Fruit fly (Drosophila melanogaster) whole organism, wandering third instar larva: ENCODE data around the gene Pp2C1.

Source experiments
- Abd-B ChIP-seq: fragments of >200 bp; optimal IDR thresholded peaks from 2 replicates; lab custom pipeline; 2017; ENCODE audit warnings: missing biosample characterization, missing genetic modification characterization
- CG32264 ChIP-seq: fragments of 200-800 bp; sonication (Bioruptor generic); optimal IDR thresholded peaks from 2 replicates; lab custom pipeline; 2016; ENCODE audit warnings: missing biosample characterization, missing genetic modification characterization
- Dfd ChIP-seq: fragments of >200 bp; optimal IDR thresholded peaks from 2 replicates; lab custom pipeline; 2017; ENCODE audit warnings: missing biosample characterization, missing genetic modification characterization
- HLH106 ChIP-seq: fragments of 200-800 bp; optimal IDR thresholded peaks from 3 replicates; lab custom pipeline; 2019; ENCODE audit warnings: missing biosample characterization, mild to moderate bottlenecking, missing genetic modification characterization, moderate library complexity
- Hnf4 ChIP-seq: fragments of 200-800 bp; sonication (Bioruptor generic); optimal IDR thresholded peaks from 2 replicates; lab custom pipeline; 2016; ENCODE audit warnings: missing biosample characterization, mild to moderate bottlenecking, missing genetic modification characterization
- Hr83 ChIP-seq: fragments of 200-300 bp; sonication (Bioruptor generic); optimal IDR thresholded peaks from 2 replicates; lab custom pipeline; 2016; ENCODE audit warnings: missing biosample characterization, mild to moderate bottlenecking, missing genetic modification characterization, moderate library complexity; ENCODE audit not compliant: poor library complexity, severe bottlenecking
- OdsH ChIP-seq: fragments of 200-800 bp; sonication (Bioruptor generic); optimal IDR thresholded peaks from 2 replicates; lab custom pipeline; 2016; ENCODE audit warnings: missing biosample characterization, mild to moderate bottlenecking, missing genetic modification characterization
- Rel ChIP-seq, 2 experiments: fragments of 200-800 bp; sonication (Bioruptor generic) in 1 of 2; optimal IDR thresholded peaks; 2 replicates in 1 of 2; 3 replicates in 1 of 2; lab custom pipeline; 2016 to 2019; ENCODE audit warnings: mild to moderate bottlenecking in 2 of 2, missing biosample characterization in 2 of 2, missing genetic modification characterization in 2 of 2, moderate library complexity in 1 of 2
- Vsx2 ChIP-seq: fragments of 200-300, 225-300 bp; sonication (Bioruptor generic); optimal IDR thresholded peaks from 2 replicates; lab custom pipeline; 2018; ENCODE audit warnings: missing biosample characterization, missing genetic modification characterization; ENCODE audit not compliant: partially characterized antibody
- br ChIP-seq: fragments of 200-800 bp; sonication (Bioruptor generic); optimal IDR thresholded peaks from 2 replicates; lab custom pipeline; 2016; ENCODE audit warnings: missing biosample characterization, missing genetic modification characterization
- brk ChIP-seq: fragments of 200-800 bp; sonication (Bioruptor generic); optimal IDR thresholded peaks from 2 replicates; lab custom pipeline; 2016; ENCODE audit warnings: missing biosample characterization, mild to moderate bottlenecking, missing genetic modification characterization
- dmrt93B ChIP-seq: fragments of 200-800 bp; sonication (Bioruptor generic); optimal IDR thresholded peaks from 2 replicates; lab custom pipeline; 2018; ENCODE audit warnings: missing biosample characterization, mild to moderate bottlenecking, missing genetic modification characterization
- ey ChIP-seq: fragments of 200-800 bp; sonication (Bioruptor generic); optimal IDR thresholded peaks from 2 replicates; lab custom pipeline; 2016; ENCODE audit warnings: missing biosample characterization, missing genetic modification characterization
- foxo ChIP-seq, 2 experiments: fragments of 200-800 bp; sonication (Bioruptor generic); optimal IDR thresholded peaks; 2 replicates in 1 of 2; 3 replicates in 1 of 2; lab custom pipeline; 2016 to 2017; ENCODE audit warnings: missing biosample characterization in 2 of 2, missing genetic modification characterization in 2 of 2
- fru ChIP-seq: fragments of 200-800 bp; sonication (Bioruptor generic); optimal IDR thresholded peaks from 3 replicates; lab custom pipeline; 2016; ENCODE audit warnings: missing biosample characterization, mild to moderate bottlenecking, missing genetic modification characterization
- h ChIP-seq: fragments of 200-800 bp; sonication (Bioruptor generic); optimal IDR thresholded peaks from 3 replicates; lab custom pipeline; 2016; ENCODE audit warnings: missing biosample characterization, mild to moderate bottlenecking, missing genetic modification characterization
- jim ChIP-seq: fragments of 175-275, 200-325 bp; sonication (Bioruptor generic); optimal IDR thresholded peaks from 2 replicates; lab custom pipeline; 2016; ENCODE audit warnings: missing biosample characterization, mild to moderate bottlenecking, missing genetic modification characterization
- lola ChIP-seq: fragments of >200 bp; optimal IDR thresholded peaks from 2 replicates; lab custom pipeline; 2017; ENCODE audit warnings: missing biosample characterization, missing genetic modification characterization
- pan ChIP-seq: fragments of >200 bp; optimal IDR thresholded peaks from 2 replicates; lab custom pipeline; 2017
- psq ChIP-seq: fragments of 200-800 bp; sonication (Bioruptor generic); optimal IDR thresholded peaks from 3 replicates; lab custom pipeline; 2017; ENCODE audit warnings: missing biosample characterization, mild to moderate bottlenecking, missing genetic modification characterization, moderate library complexity
- tai ChIP-seq: sonication (Bioruptor generic); optimal IDR thresholded peaks from 2 replicates; lab custom pipeline; 2016; ENCODE audit warnings: missing biosample characterization, missing genetic modification characterization
- usp ChIP-seq: fragments of >200 bp; optimal IDR thresholded peaks from 2 replicates; lab custom pipeline; 2017; ENCODE audit warnings: missing biosample characterization, missing genetic modification characterization
- woc ChIP-seq: sonication (Bioruptor generic); optimal IDR thresholded peaks from 2 replicates; lab custom pipeline; 2016; ENCODE audit warnings: missing biosample characterization, mild to moderate bottlenecking, missing genetic modification characterization

The Pp2C1 gene

dm6 chrX:4686723-4687122 lies at the start of gene Pp2C1:
Gene Pp2C1, minus strand, starts transcription at chrX:4686903.
- TF ChIP-seq woc (peak; percentile 21), Hr83 (peak; percentile 24), brk (GFP tag; lab: Kevin White, UChicago) (no peak), Rel (GFP tag; optimal IDR thresholded peaks at IDR 0.05; lab: Kevin White, UChicago) (no peak), Rel (tag; optimal IDR thresholded peaks at IDR 0.05; lab: Kevin White, UChicago) (peak; percentile 39), Hnf4 (GFP tag; lab: Kevin White, UChicago) (peak; percentile 31)

- TF ChIP-seq Abd-B (no peak), Rel (GFP tag; optimal IDR thresholded peaks at IDR 0.05; lab: Kevin White, UChicago) (no peak), Rel (tag; optimal IDR thresholded peaks at IDR 0.05; lab: Kevin White, UChicago) (peak; percentile 21)
- TF ChIP-seq, all 38 proteins: peak for 1
These were observed 20.7 kb upstream of the Pp2C1 start, which contains the start of gene Proc-R for dm6 chrX:4707237-4708066. Gene Proc-R, plus strand, starts transcription at chrX:4707916.

dm6 chrX:4705009-4705408 lies 18.3 kb upstream of the Pp2C1 start, which contains the start of gene CG7024:
Gene CG7024, plus strand, starts transcription at chrX:4705309.
- TF ChIP-seq usp (GFP tag; lab: Kevin White, UChicago) (no peak), Hnf4 (GFP tag; lab: Kevin White, UChicago) (no peak)

- no peak for TF ChIP-seq Hr83
- peak; percentile 24 for TF ChIP-seq psq (GFP tag; lab: Kevin White, UChicago)
These were observed 16.2 kb upstream of the Pp2C1 start for dm6 chrX:4702804-4703414.

- no peak for TF ChIP-seq usp (GFP tag; lab: Kevin White, UChicago)
- peak; percentile 66 for TF ChIP-seq Vsx2
- no peak for TF ChIP-seq dmrt93B
These were observed 15.4 kb upstream of the Pp2C1 start, which contains the start of gene Pdha for dm6 chrX:4702118-4702517. Gene Pdha, plus strand, starts transcription at chrX:4702284.

dm6 chrX:4699775-4700174 lies 13.1 kb upstream of the Pp2C1 start:
- TF ChIP-seq fru (GFP tag; lab: Kevin White, UChicago) (peak; percentile 20), usp (GFP tag; lab: Kevin White, UChicago) (no peak), h (GFP tag; lab: Kevin White, UChicago) (peak; percentile 7), foxo (GFP tag; optimal IDR thresholded peaks at IDR 0.05; lab: Kevin White, UChicago) (peak in 1 of 2 experiments; percentile 23), pan (lab: Kevin White, UChicago) (no peak), ey (GFP tag; lab: Kevin White, UChicago) (no peak), HLH106 (tag; lab: Kevin White, UChicago) (peak; percentile 6)

- TF ChIP-seq Dfd (GFP tag; lab: Kevin White, UChicago) (peak; percentile 84), dmrt93B (no peak)
These were observed 12.7 kb upstream of the Pp2C1 start for dm6 chrX:4699370-4699769.

dm6 chrX:4694104-4694503 lies 7.4 kb upstream of the Pp2C1 start:
- TF ChIP-seq Abd-B, result no peak
- no peak for TF ChIP-seq tai (GFP tag; lab: Kevin White, UChicago)

dm6 chrX:4692963-4693362 lies 6.3 kb upstream of the Pp2C1 start:
- no peak for TF ChIP-seq jim (GFP tag; lab: Kevin White, UChicago)
- TF ChIP-seq CG32264 (GFP tag; lab: Kevin White, UChicago), result no peak
- TF ChIP-seq foxo (GFP tag; optimal IDR thresholded peaks at IDR 0.05; lab: Kevin White, UChicago), result no peak
- TF ChIP-seq HLH106 (tag; lab: Kevin White, UChicago), result no peak
- TF ChIP-seq Rel (GFP tag; optimal IDR thresholded peaks at IDR 0.05; lab: Kevin White, UChicago), result no peak
- TF ChIP-seq Rel (tag; optimal IDR thresholded peaks at IDR 0.05; lab: Kevin White, UChicago), result no peak
- no peak for TF ChIP-seq Hr83
- TF ChIP-seq usp (GFP tag; lab: Kevin White, UChicago), result no peak
- no peak for TF ChIP-seq br (GFP tag; lab: Kevin White, UChicago)
- no peak for TF ChIP-seq Abd-B
- no peak for TF ChIP-seq OdsH (GFP tag; lab: Kevin White, UChicago)
- TF ChIP-seq fru (GFP tag; lab: Kevin White, UChicago), result no peak
- TF ChIP-seq ey (GFP tag; lab: Kevin White, UChicago), result no peak
- no peak for TF ChIP-seq pan (lab: Kevin White, UChicago)
- no peak for TF ChIP-seq dmrt93B
- no peak for TF ChIP-seq lola (GFP tag; lab: Kevin White, UChicago)
- TF ChIP-seq, all 38 proteins: peak for 0
